Fruit fly (Drosophila melanogaster) S2 (cell line): ENCODE measurements around the gene tna.

Source experiments
- CG8478 ChIP-seq: fragments of >200 bp; optimal IDR thresholded peaks from 2 replicates; lab custom pipeline; 2018
- CTCF ChIP-seq, 2 experiments: fragments of >200 bp; optimal IDR thresholded peaks; 2 replicates each; lab custom pipeline; 2018

The tna gene

dm6 chr3L:10863925-10864324, 28.6 kb downstream of the tna start:
- TF ChIP-seq CTCF (optimal IDR thresholded peaks at IDR 0.05; lab: Kevin White, UChicago) (peak in 1 of 2 experiments; percentile 4), CG8478 (lab: Kevin White, UChicago) (no peak)

- no peak for TF ChIP-seq CG8478 (lab: Kevin White, UChicago)
- no peak for TF ChIP-seq CTCF (optimal IDR thresholded peaks at IDR 0.05; lab: Kevin White, UChicago)
Measured at dm6 chr3L:10866633-10867379, 31.5 kb downstream of the tna start.

dm6 chr3L:10867380-10867648, 32.0 kb downstream of the tna start:
- TF ChIP-seq CG8478 (lab: Kevin White, UChicago): no peak
- TF ChIP-seq CTCF (optimal IDR thresholded peaks at IDR 0.05; lab: Kevin White, UChicago): no peak

dm6 chr3L:10867778-10868382, 32.6 kb downstream of the tna start:
- TF ChIP-seq CTCF (optimal IDR thresholded peaks at IDR 0.05; lab: Kevin White, UChicago): no peak
- no peak for TF ChIP-seq CG8478 (lab: Kevin White, UChicago)

- no peak for TF ChIP-seq CG8478 (lab: Kevin White, UChicago)
- TF ChIP-seq CTCF (optimal IDR thresholded peaks at IDR 0.05; lab: Kevin White, UChicago): no peak
Measured at dm6 chr3L:10869144-10869543, 33.8 kb downstream of the tna start.

dm6 chr3L:10870087-10870486, 34.8 kb downstream of the tna start:
- TF ChIP-seq CG8478 (lab: Kevin White, UChicago) (no peak), CTCF (optimal IDR thresholded peaks at IDR 0.05; lab: Kevin White, UChicago) (no peak)

dm6 chr3L:10871534-10871933, 36.2 kb downstream of the tna start:
- TF ChIP-seq CTCF (optimal IDR thresholded peaks at IDR 0.05; lab: Kevin White, UChicago) (no peak), CG8478 (lab: Kevin White, UChicago) (no peak)

dm6 chr3L:10876036-10876435, 40.7 kb downstream of the tna start:
- TF ChIP-seq CTCF (optimal IDR thresholded peaks at IDR 0.05; lab: Kevin White, UChicago): no peak
- TF ChIP-seq CG8478 (lab: Kevin White, UChicago): no peak

dm6 chr3L:10878842-10879241, 43.5 kb downstream of the tna start, which contains the start of the genes CG6418 and Blos4:
Gene CG6418 (minus strand): TSS chr3L:10879037.
Gene Blos4 (plus strand): TSS chr3L:10879085.
- TF ChIP-seq CG8478 (lab: Kevin White, UChicago) (no peak), CTCF (optimal IDR thresholded peaks at IDR 0.05; lab: Kevin White, UChicago) (peak; percentile 12 to 13)

dm6 chr3L:10882336-10883040, 47.2 kb downstream of the tna start, which contains the start of the genes CG6409 and galla-2:
Gene CG6409 (minus strand): TSS chr3L:10882386.
Gene galla-2 (plus strand): TSS chr3L:10882890.
- TF ChIP-seq CG8478 (lab: Kevin White, UChicago) (no peak), CTCF (optimal IDR thresholded peaks at IDR 0.05; lab: Kevin White, UChicago) (no peak)

dm6 chr3L:10885711-10886272, 50.5 kb downstream of the tna start:
- TF ChIP-seq CG8478 (lab: Kevin White, UChicago) (no peak), CTCF (optimal IDR thresholded peaks at IDR 0.05; lab: Kevin White, UChicago) (peak; percentile 81 to 90)

dm6 chr3L:10886371-10886770, 51.0 kb downstream of the tna start, which contains the start of gene OXA1L:
Gene OXA1L (minus strand): TSS chr3L:10886471.
- no peak for TF ChIP-seq CTCF (optimal IDR thresholded peaks at IDR 0.05; lab: Kevin White, UChicago)
- TF ChIP-seq CG8478 (lab: Kevin White, UChicago): no peak

dm6 chr3L:10889000-10889691, 53.8 kb downstream of the tna start:
- TF ChIP-seq CG8478 (lab: Kevin White, UChicago) (no peak), CTCF (optimal IDR thresholded peaks at IDR 0.05; lab: Kevin White, UChicago) (no peak)

dm6 chr3L:10889692-10890089, 54.4 kb downstream of the tna start, which contains the start of gene Cpr67Fa1:
Gene Cpr67Fa1 (plus strand): TSS chr3L:10889990.
- TF ChIP-seq CG8478 (lab: Kevin White, UChicago) (no peak), CTCF (optimal IDR thresholded peaks at IDR 0.05; lab: Kevin White, UChicago) (no peak)
